Fruit fly (Drosophila melanogaster): Measurements from ENCODE around the gene CG5068.

dm6 chr3L:8958557-8958956 is 28.0 kb upstream of the CG5068 start, which contains the start of gene CG13313:
- TF ChIP-seq Sin3A (optimal IDR thresholded peaks at IDR 0.05) (no peak), psq (optimal IDR thresholded peaks at IDR 0.05) (no peak), h (optimal IDR thresholded peaks at IDR 0.05) (no peak)

Data from Kc167 (cell line).